Fruit fly (Drosophila melanogaster) whole organism, embryonic: ENCODE measurements around the gene pan.
A peak's percentile ranks its signal among the peaks of the same experiment; 100 is the strongest.

Experiments used
- CG12236 ChIP-seq: fragments of 200-800 bp; sonication (Bioruptor generic); optimal IDR thresholded peaks from 2 replicates; lab custom pipeline; 2016; ENCODE audit warnings: missing biosample characterization, missing genetic modification characterization
- CG16815 ChIP-seq: fragments of 200-800 bp; sonication (Bioruptor generic); optimal IDR thresholded peaks from 3 replicates; lab custom pipeline; 2017; ENCODE audit warnings: missing biosample characterization, mild to moderate bottlenecking, missing genetic modification characterization
- Dip2 ChIP-seq: fragments of 200-800 bp; sonication (Bioruptor generic); IDR thresholded peaks from 2 replicates; pipeline ENCODE4 v1.3.6; 2022; ENCODE audit warnings: missing biosample characterization, missing genetic modification characterization
- Gug ChIP-seq: fragments of 200-800 bp; sonication (Bioruptor generic); IDR thresholded peaks from 4 replicates; pipeline ENCODE4 v1.3.6; 2022; ENCODE audit warnings: missing biosample characterization, missing genetic modification characterization
- MESR4 ChIP-seq: fragments of 200-800 bp; sonication (Bioruptor generic); optimal IDR thresholded peaks from 2 replicates; lab custom pipeline; 2018; ENCODE audit warnings: missing biosample characterization, mild to moderate bottlenecking, missing genetic modification characterization, moderate library complexity
- Xrp1 ChIP-seq: fragments of 200-800 bp; sonication (Bioruptor generic); IDR thresholded peaks from 2 replicates; pipeline ENCODE4 v1.3.6; 2022; ENCODE audit warnings: missing biosample characterization, missing genetic modification characterization
- abd-A ChIP-seq: fragments of 200-800 bp; sonication (Bioruptor generic); optimal IDR thresholded peaks from 3 replicates; lab custom pipeline; 2019; ENCODE audit warnings: missing biosample characterization, mild to moderate bottlenecking, missing genetic modification characterization, moderate library complexity
- en ChIP-seq: fragments of 200-800 bp; sonication (Bioruptor generic); optimal IDR thresholded peaks from 2 replicates; lab custom pipeline; 2016; ENCODE audit warnings: missing biosample characterization, missing genetic modification characterization
- nerfin-2 ChIP-seq: fragments of 200-800 bp; sonication (Bioruptor generic); IDR thresholded peaks from 2 replicates; pipeline ENCODE4 v1.3.6; 2022; ENCODE audit warnings: missing biosample characterization, missing genetic modification characterization; ENCODE audit not compliant: partially characterized antibody

dm6 chr4:56242-57159 lies 12.6 kb upstream of the pan start, which contains the start of gene ci:
- TF ChIP-seq abd-A (no peak), Gug (GFP tag; lab: Robert Waterston, UW) (no peak), Xrp1 (GFP tag; lab: Robert Waterston, UW) (peak; percentile 49), CG16815 (GFP tag; lab: Kevin White, UChicago) (no peak), nerfin-2 (GFP tag; lab: Robert Waterston, UW) (no peak), CG12236 (GFP tag; lab: Kevin White, UChicago) (no peak), en (GFP tag; lab: Kevin White, UChicago) (peak; percentile 12), MESR4 (GFP tag; lab: Kevin White, UChicago) (peak; percentile 29), Dip2 (GFP tag; lab: Robert Waterston, UW) (no peak)
